Worm (Caenorhabditis elegans) whole organism, mixed stage, embryonic: ENCODE measurements around the gene str-102.

ENCODE experiments used
- pha-4 ChIP-seq: fragments of 150-350 bp; optimal IDR thresholded peaks from 2 replicates; lab custom pipeline; 2018; ENCODE audit warnings: missing biosample characterization, missing genetic modification reagents, missing genetic modification characterization
- unc-62 ChIP-seq: fragments of 150-350 bp; optimal IDR thresholded peaks from 2 replicates; lab custom pipeline; 2014; ENCODE audit warnings: missing biosample characterization, missing genetic modification reagents, missing genetic modification characterization

ce11 chrV:15367770-15368169, 17.1 kb upstream of the str-102 start:
- no peak for TF ChIP-seq pha-4
- TF ChIP-seq unc-62 (GFP tag; lab: Kevin White, UChicago): no peak
